Fruit fly (Drosophila melanogaster) whole organism, prepupa: Measurements from ENCODE around the gene CG42237.

Source experiments
- Blimp-1 ChIP-seq: fragments of 200-800 bp; sonication (Bioruptor generic); optimal IDR thresholded peaks from 3 replicates; lab custom pipeline; 2017; ENCODE audit warnings: missing biosample characterization, missing genetic modification characterization, mild to moderate bottlenecking, moderate library complexity, missing genetic modification reagents
- CG10631 ChIP-seq: fragments of 200-800 bp; sonication (Bioruptor generic); optimal IDR thresholded peaks from 2 replicates; lab custom pipeline; 2016; ENCODE audit warnings: missing biosample characterization, missing genetic modification characterization
- CG10669 ChIP-seq: fragments of 200-800 bp; sonication (Bioruptor generic); optimal IDR thresholded peaks from 3 replicates; lab custom pipeline; 2018; ENCODE audit warnings: missing biosample characterization, mild to moderate bottlenecking, missing genetic modification characterization, moderate library complexity
- CG11762 ChIP-seq: fragments of 200-800 bp; sonication (Bioruptor generic); optimal IDR thresholded peaks from 3 replicates; lab custom pipeline; 2016; ENCODE audit warnings: missing biosample characterization, missing genetic modification characterization; ENCODE audit not compliant: insufficient read depth
- CG11902 ChIP-seq: fragments of 200-800 bp; sonication (Bioruptor generic); optimal IDR thresholded peaks from 3 replicates; lab custom pipeline; 2016; ENCODE audit warnings: missing biosample characterization, missing genetic modification characterization
- CG1621 ChIP-seq: fragments of 200-800 bp; sonication (Bioruptor generic); optimal IDR thresholded peaks from 3 replicates; lab custom pipeline; 2018; ENCODE audit warnings: missing biosample characterization, mild to moderate bottlenecking, missing genetic modification characterization
- CG16779 ChIP-seq: fragments of 200-800 bp; sonication (Bioruptor generic); optimal IDR thresholded peaks from 3 replicates; lab custom pipeline; 2017; ENCODE audit warnings: missing biosample characterization, mild to moderate bottlenecking, missing genetic modification characterization
- CG3032 ChIP-seq: fragments of 200-800 bp; optimal IDR thresholded peaks from 2 replicates; lab custom pipeline; 2019; ENCODE audit warnings: missing biosample characterization, mild to moderate bottlenecking, missing genetic modification characterization, moderate library complexity
- CG31627 ChIP-seq: fragments of 200-800 bp; sonication (Bioruptor generic); optimal IDR thresholded peaks from 3 replicates; lab custom pipeline; 2016; ENCODE audit warnings: missing biosample characterization, missing genetic modification characterization
- CG32006 ChIP-seq: fragments of 200-800 bp; sonication (Bioruptor generic); optimal IDR thresholded peaks from 3 replicates; lab custom pipeline; 2017; ENCODE audit warnings: missing biosample characterization, mild to moderate bottlenecking, missing genetic modification characterization
- CG34406 ChIP-seq: fragments of 200-800 bp; sonication (Bioruptor generic); optimal IDR thresholded peaks from 3 replicates; lab custom pipeline; 2016; ENCODE audit warnings: missing biosample characterization, missing genetic modification characterization
- CG4318 ChIP-seq: fragments of 200-800 bp; sonication (Bioruptor generic); optimal IDR thresholded peaks from 3 replicates; lab custom pipeline; 2017; ENCODE audit warnings: missing biosample characterization, mild to moderate bottlenecking, missing genetic modification characterization
- CG6163 ChIP-seq: fragments of 200-800 bp; sonication (Bioruptor generic); IDR thresholded peaks from 3 replicates; pipeline ENCODE4 v1.3.6; 2022; ENCODE audit warnings: missing biosample characterization, missing genetic modification characterization
- CG6276 ChIP-seq: fragments of 200-800 bp; sonication (Bioruptor generic); optimal IDR thresholded peaks from 2 replicates; lab custom pipeline; 2017; ENCODE audit warnings: missing biosample characterization, mild to moderate bottlenecking, missing genetic modification characterization
- CG6792 ChIP-seq: fragments of 200-800 bp; sonication (Bioruptor generic); optimal IDR thresholded peaks from 3 replicates; lab custom pipeline; 2016; ENCODE audit warnings: missing biosample characterization, missing genetic modification characterization
- CG6808 ChIP-seq: fragments of 200-800 bp; sonication (Bioruptor generic); optimal IDR thresholded peaks from 3 replicates; lab custom pipeline; 2017; ENCODE audit warnings: missing biosample characterization, missing genetic modification characterization, mild to moderate bottlenecking, moderate library complexity, missing genetic modification reagents
- CG8119 ChIP-seq: fragments of 200-800 bp; sonication (Bioruptor generic); IDR thresholded peaks from 3 replicates; pipeline ENCODE4 v1.3.6; 2022; ENCODE audit warnings: missing biosample characterization, missing genetic modification characterization
- CG8319 ChIP-seq: fragments of 200-800 bp; sonication (Bioruptor generic); optimal IDR thresholded peaks from 3 replicates; lab custom pipeline; 2016; ENCODE audit warnings: missing biosample characterization, missing genetic modification characterization
- CG8632 ChIP-seq: fragments of 200-800 bp; sonication (Bioruptor generic); optimal IDR thresholded peaks from 3 replicates; lab custom pipeline; 2016; ENCODE audit warnings: missing biosample characterization, missing genetic modification characterization
- CG9139 ChIP-seq: fragments of 200-800 bp; sonication (Bioruptor generic); optimal IDR thresholded peaks from 3 replicates; lab custom pipeline; 2017; ENCODE audit warnings: missing biosample characterization, mild to moderate bottlenecking, missing genetic modification characterization
- Eip78C ChIP-seq: fragments of 200-800 bp; sonication (Bioruptor generic); peaks from one replicate; lab custom pipeline; 2016; ENCODE audit warnings: missing biosample characterization, missing genetic modification characterization
- Eip93F ChIP-seq: fragments of 200-800 bp; sonication (Bioruptor generic); optimal IDR thresholded peaks from 2 replicates; lab custom pipeline; 2016; ENCODE audit warnings: missing biosample characterization, mild to moderate bottlenecking, missing genetic modification characterization
- Ets21C ChIP-seq: fragments of 200-800 bp; sonication (Bioruptor generic); optimal IDR thresholded peaks from 3 replicates; lab custom pipeline; 2016; ENCODE audit warnings: missing biosample characterization, missing genetic modification characterization
- Ets96B ChIP-seq: fragments of 200-800 bp; optimal IDR thresholded peaks from 2 replicates; lab custom pipeline; 2019; ENCODE audit warnings: missing biosample characterization, mild to moderate bottlenecking, missing genetic modification characterization, moderate library complexity
- Gug ChIP-seq: fragments of 200-800 bp; sonication (Bioruptor generic); IDR thresholded peaks from 2 replicates; pipeline ENCODE4 v1.3.6; 2022; ENCODE audit warnings: missing biosample characterization, missing genetic modification characterization
- Hr39 ChIP-seq: fragments of 200-800 bp; sonication (Bioruptor generic); optimal IDR thresholded peaks from 2 replicates; lab custom pipeline; 2016; ENCODE audit warnings: missing biosample characterization, missing genetic modification characterization
- Hr4 ChIP-seq: fragments of 200-800 bp; sonication (Bioruptor generic); optimal IDR thresholded peaks from 3 replicates; lab custom pipeline; 2016; ENCODE audit warnings: missing biosample characterization, missing genetic modification characterization
- Met ChIP-seq: fragments of 200-800 bp; sonication (Bioruptor generic); optimal IDR thresholded peaks from 3 replicates; lab custom pipeline; 2016; ENCODE audit warnings: missing biosample characterization, missing genetic modification characterization
- OdsH ChIP-seq: fragments of 200-800 bp; sonication (Bioruptor generic); optimal IDR thresholded peaks from 3 replicates; lab custom pipeline; 2016; ENCODE audit warnings: missing biosample characterization, missing genetic modification characterization
- Smox ChIP-seq: fragments of 200-800 bp; sonication (Bioruptor generic); optimal IDR thresholded peaks from 3 replicates; lab custom pipeline; 2016; ENCODE audit warnings: missing biosample characterization, missing genetic modification characterization
- Sox14 ChIP-seq: fragments of 200-800 bp; sonication (Bioruptor generic); optimal IDR thresholded peaks from 3 replicates; lab custom pipeline; 2016; ENCODE audit warnings: missing biosample characterization, missing genetic modification characterization
- Sox15 ChIP-seq: fragments of 200-800 bp; sonication (Bioruptor generic); optimal IDR thresholded peaks from 3 replicates; lab custom pipeline; 2016; ENCODE audit warnings: missing biosample characterization, missing genetic modification characterization
- achi ChIP-seq: fragments of 200-800 bp; sonication (Bioruptor generic); optimal IDR thresholded peaks from 3 replicates; lab custom pipeline; 2016; ENCODE audit warnings: missing biosample characterization, missing genetic modification characterization
- acj6 ChIP-seq: fragments of 200-800 bp; sonication (Bioruptor generic); optimal IDR thresholded peaks from 3 replicates; lab custom pipeline; 2016; ENCODE audit warnings: missing biosample characterization, missing genetic modification characterization
- cyc ChIP-seq: fragments of 200-800 bp; sonication (Bioruptor generic); optimal IDR thresholded peaks from 3 replicates; lab custom pipeline; 2016; ENCODE audit warnings: missing biosample characterization, missing genetic modification characterization
- dac ChIP-seq: fragments of 200-800 bp; sonication (Bioruptor generic); optimal IDR thresholded peaks from 2 replicates; lab custom pipeline; 2017; ENCODE audit warnings: missing biosample characterization, mild to moderate bottlenecking, missing genetic modification characterization
- dsx ChIP-seq: fragments of 200-800 bp; optimal IDR thresholded peaks from 3 replicates; lab custom pipeline; 2019; ENCODE audit warnings: missing biosample characterization, mild to moderate bottlenecking, missing genetic modification characterization, moderate library complexity; ENCODE audit not compliant: poor library complexity, severe bottlenecking
- eg ChIP-seq: fragments of 200-800 bp; sonication (Bioruptor generic); IDR thresholded peaks from 3 replicates; pipeline ENCODE4 v1.3.6; 2022; ENCODE audit warnings: missing biosample characterization, missing genetic modification characterization
- esn ChIP-seq: fragments of 200-800 bp; sonication (Bioruptor generic); optimal IDR thresholded peaks from 2 replicates; lab custom pipeline; 2016; ENCODE audit warnings: missing biosample characterization, mild to moderate bottlenecking, missing genetic modification characterization, moderate library complexity
- fd59A ChIP-seq: fragments of 200-800 bp; sonication (Bioruptor generic); optimal IDR thresholded peaks from 2 replicates; lab custom pipeline; 2017; ENCODE audit warnings: missing biosample characterization, mild to moderate bottlenecking, missing genetic modification characterization, missing genetic modification reagents
- fd85E ChIP-seq: fragments of 200-800 bp; sonication (Bioruptor generic); optimal IDR thresholded peaks from 3 replicates; lab custom pipeline; 2016; ENCODE audit warnings: missing biosample characterization, missing genetic modification characterization
- lz ChIP-seq: fragments of 200-800 bp; sonication (Bioruptor generic); optimal IDR thresholded peaks from 3 replicates; lab custom pipeline; 2016; ENCODE audit warnings: missing biosample characterization, missing genetic modification characterization
- net ChIP-seq: fragments of 200-800 bp; sonication (Bioruptor generic); optimal IDR thresholded peaks from 3 replicates; lab custom pipeline; 2016; ENCODE audit warnings: missing biosample characterization, missing genetic modification characterization
- pdm3 ChIP-seq: fragments of 200-800 bp; sonication (Bioruptor generic); optimal IDR thresholded peaks from 3 replicates; lab custom pipeline; 2016; ENCODE audit warnings: missing biosample characterization, missing genetic modification characterization
- salr ChIP-seq, 2 experiments: fragments of 200-800 bp; sonication (Bioruptor generic); optimal IDR thresholded peaks; 3 replicates each; lab custom pipeline; 2016 to 2018; ENCODE audit warnings: missing biosample characterization in 2 of 2, missing genetic modification characterization in 2 of 2, mild to moderate bottlenecking in 1 of 2
- spab ChIP-seq: fragments of 200-800 bp; sonication (Bioruptor generic); optimal IDR thresholded peaks from 2 replicates; lab custom pipeline; 2017; ENCODE audit warnings: missing biosample characterization, mild to moderate bottlenecking, missing genetic modification characterization, missing genetic modification reagents
- ss ChIP-seq, 2 experiments: fragments of 200-800 bp; sonication (Bioruptor generic); optimal IDR thresholded peaks; 2 replicates in 1 of 2; 3 replicates in 1 of 2; lab custom pipeline; 2017 to 2018; ENCODE audit warnings: mild to moderate bottlenecking in 2 of 2, missing biosample characterization in 2 of 2, missing genetic modification characterization in 2 of 2, moderate library complexity in 1 of 2
- svp ChIP-seq: fragments of 200-800 bp; sonication (Bioruptor generic); peaks from one replicate; lab custom pipeline; 2016; ENCODE audit warnings: missing biosample characterization, missing genetic modification characterization
- vri ChIP-seq: fragments of 200-800 bp; sonication (Bioruptor generic); optimal IDR thresholded peaks from 3 replicates; lab custom pipeline; 2016; ENCODE audit warnings: missing biosample characterization, mild to moderate bottlenecking, missing genetic modification characterization

Gene CG42237

DNA sequence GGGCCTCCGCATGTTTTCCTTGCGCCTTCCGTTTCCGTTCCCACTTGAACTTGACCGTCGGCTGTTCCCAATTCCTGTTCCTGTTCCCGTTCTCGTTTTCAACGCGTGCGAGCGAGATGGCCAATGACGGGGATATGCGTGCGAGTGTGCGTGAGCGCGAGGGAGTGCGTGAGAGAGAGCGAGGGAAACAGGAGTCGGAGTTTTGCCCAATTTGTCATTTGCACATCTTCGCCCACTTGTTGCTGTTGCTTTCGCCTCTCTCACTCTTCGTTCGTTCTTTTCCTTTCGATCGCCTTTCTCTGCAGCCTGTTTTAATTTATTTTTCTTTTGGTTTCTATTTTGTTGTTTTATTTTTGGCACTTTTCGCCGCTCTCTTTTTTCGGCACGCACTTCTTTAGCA, 3.1 kb upstream of the CG42237 start (continued):
- no peak for TF ChIP-seq CG8632 (GFP tag; lab: Kevin White, UChicago)
- TF ChIP-seq Hr4 (GFP tag; lab: Kevin White, UChicago), result no peak
- peak; percentile 44 for TF ChIP-seq CG6808
- no peak for TF ChIP-seq salr (GFP tag; optimal IDR thresholded peaks at IDR 0.05; lab: Kevin White, UChicago)
- no peak for TF ChIP-seq Eip93F (GFP tag; lab: Kevin White, UChicago)
- no peak for TF ChIP-seq cyc (GFP tag; lab: Kevin White, UChicago)

DNA sequence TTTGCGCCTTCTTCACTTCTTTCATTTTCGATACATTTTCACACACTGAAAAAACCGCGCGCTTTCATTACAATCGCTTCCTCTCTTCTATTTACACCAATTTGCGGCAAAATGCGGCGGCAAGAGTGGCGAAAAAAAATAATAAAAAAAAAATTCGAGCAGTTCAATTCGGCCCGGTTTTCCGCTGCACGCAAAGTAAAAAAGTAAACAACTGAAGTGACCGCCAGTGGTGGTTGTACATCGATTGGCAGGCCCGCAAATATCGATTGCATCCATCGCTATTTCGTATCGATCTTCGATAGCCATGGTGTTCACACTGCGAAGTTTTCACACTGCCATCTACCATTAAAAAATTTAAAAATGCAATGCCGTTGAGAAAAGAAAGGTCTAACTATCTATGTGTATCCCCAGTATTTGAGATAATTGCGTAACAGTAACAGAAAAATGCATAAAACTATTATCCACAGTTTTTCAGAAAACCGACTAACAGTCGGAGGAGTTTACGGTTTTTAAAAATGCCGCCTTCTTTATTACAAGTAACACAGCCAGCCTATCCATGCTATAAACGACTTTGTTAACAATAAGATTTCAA, 2.6 kb upstream of the CG42237 start, which contains the start of gene Chpf:
TSS of gene Chpf (minus strand) at position 225 of the 592 bp plus-strand sequence.
- no peak for TF ChIP-seq Hr39
- TF ChIP-seq Ets96B (tag; lab: Kevin White, UChicago), result no peak
- peak; percentile 57; the same call in 1 of the 3 replicates for TF ChIP-seq CG6163
- TF ChIP-seq Sox15 (GFP tag; lab: Kevin White, UChicago), result no peak
- TF ChIP-seq CG10631, result no peak
- TF ChIP-seq CG8119 (GFP tag; lab: Robert Waterston, UW), result no peak
- TF ChIP-seq vri (GFP tag; lab: Kevin White, UChicago), result peak; percentile 33
- no peak for TF ChIP-seq CG11762 (GFP tag; lab: Kevin White, UChicago)
- no peak for TF ChIP-seq CG11902 (GFP tag; lab: Kevin White, UChicago)
- TF ChIP-seq Eip93F (GFP tag; lab: Kevin White, UChicago), result peak; percentile 0
- TF ChIP-seq CG3032, result no peak
- TF ChIP-seq ss (GFP tag; optimal IDR thresholded peaks at IDR 0.05; lab: Kevin White, UChicago), result peak in 1 of 2 experiments; percentile 20
- peak; percentile 60; the same call in 1 of the 3 replicates for TF ChIP-seq eg (GFP tag; lab: Robert Waterston, UW)
- no peak for TF ChIP-seq CG16779
- TF ChIP-seq Gug (GFP tag; lab: Robert Waterston, UW), result no peak
- no peak for TF ChIP-seq Smox (GFP tag; lab: Kevin White, UChicago)
- TF ChIP-seq Blimp-1 (GFP tag; lab: Kevin White, UChicago), result no peak
- no peak for TF ChIP-seq lz (GFP tag; lab: Kevin White, UChicago)
- TF ChIP-seq Met (GFP tag; lab: Kevin White, UChicago), result peak; percentile 33
- no peak for TF ChIP-seq CG31627
- no peak for TF ChIP-seq CG6276
- TF ChIP-seq Sox14 (GFP tag; lab: Kevin White, UChicago), result no peak
- no peak for TF ChIP-seq pdm3
- no peak for TF ChIP-seq dac (GFP tag; lab: Kevin White, UChicago)
- no peak for TF ChIP-seq acj6 (GFP tag; lab: Kevin White, UChicago)
- peak; percentile 70 for TF ChIP-seq svp (GFP tag; lab: Kevin White, UChicago)
- no peak for TF ChIP-seq CG34406 (GFP tag; lab: Kevin White, UChicago)
- TF ChIP-seq net (GFP tag; lab: Kevin White, UChicago), result no peak
- no peak for TF ChIP-seq fd59A
- TF ChIP-seq fd85E (GFP tag; lab: Kevin White, UChicago), result no peak
- TF ChIP-seq CG32006 (GFP tag; lab: Kevin White, UChicago), result peak; percentile 24
- no peak for TF ChIP-seq CG6792 (GFP tag; lab: Kevin White, UChicago)
- no peak for TF ChIP-seq CG9139
- no peak for TF ChIP-seq CG1621
- TF ChIP-seq Eip78C (GFP tag; lab: Kevin White, UChicago), result no peak
- no peak for TF ChIP-seq CG8632 (GFP tag; lab: Kevin White, UChicago)
- TF ChIP-seq CG10669 (GFP tag; lab: Kevin White, UChicago), result no peak
- no peak for TF ChIP-seq spab
- no peak for TF ChIP-seq dsx (GFP tag; lab: Kevin White, UChicago)
- no peak for TF ChIP-seq OdsH
- TF ChIP-seq CG6808, result no peak
- TF ChIP-seq achi (GFP tag; lab: Kevin White, UChicago), result no peak
- peak; percentile 23 for TF ChIP-seq esn
- TF ChIP-seq CG8319 (GFP tag; lab: Kevin White, UChicago), result no peak
- no peak for TF ChIP-seq CG4318 (GFP tag; lab: Kevin White, UChicago)
- TF ChIP-seq Ets21C (GFP tag; lab: Kevin White, UChicago), result no peak
